Fruit fly (Drosophila melanogaster) whole organism: Measurements from ENCODE around the gene Spf30.
"Not testable (repeated sequence)": the region's sequence is repeated elsewhere in the genome, so short reads cannot be mapped to it uniquely, and the experiment has no call there.

Experiments
- CG8478 ChIP-seq: fragments of >200 bp; optimal IDR thresholded peaks from 2 replicates; lab custom pipeline; 2018; ENCODE audit warnings: inconsistent platforms
- Dll ChIP-seq: fragments of >200 bp; optimal IDR thresholded peaks from 2 replicates; lab custom pipeline; 2017
- EcR ChIP-seq, 2 experiments: fragments of >200 bp; optimal IDR thresholded peaks; 2 replicates each; lab custom pipeline; 2017; ENCODE audit warnings: missing biosample characterization in 2 of 2, missing genetic modification characterization in 2 of 2, missing genetic modification reagents in 2 of 2
- pan ChIP-seq: fragments of >200 bp; optimal IDR thresholded peaks from 2 replicates; lab custom pipeline; 2017
- psq ChIP-seq: fragments of >200 bp; optimal IDR thresholded peaks from 2 replicates; lab custom pipeline; 2017
- usp ChIP-seq: fragments of >200 bp; optimal IDR thresholded peaks from 2 replicates; lab custom pipeline; 2017; ENCODE audit warnings: missing biosample characterization, missing genetic modification characterization, mixed read lengths

The Spf30 gene

DNA sequence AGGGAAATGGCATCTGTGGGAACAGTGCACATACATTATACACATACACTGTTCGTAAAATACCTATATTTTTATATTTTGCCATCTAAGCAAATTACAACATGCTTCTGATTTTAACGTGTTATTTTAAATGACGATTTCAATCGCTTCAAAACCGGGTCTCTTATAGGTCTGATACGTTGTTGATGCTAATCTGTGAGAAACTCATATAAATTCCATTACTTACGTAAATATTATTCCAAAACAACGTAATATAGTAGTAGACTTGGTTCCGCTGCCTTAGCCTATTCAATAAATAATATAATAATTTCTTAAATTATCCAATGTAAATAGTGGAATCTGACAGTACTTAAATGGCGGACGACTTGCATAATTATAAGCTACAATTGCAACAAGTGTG is at the start of gene Spf30:
TSS of gene Spf30 (plus strand) at position 252 of the 400 bp plus-strand sequence.
- TF ChIP-seq CG8478 (lab: Kevin White, UChicago) (no peak), psq (no peak), pan (no peak), Dll (lab: Kevin White, UChicago) (no peak), usp (GFP tag; lab: Kevin White, UChicago) (no peak), EcR (GFP tag; optimal IDR thresholded peaks at IDR 0.05; lab: Kevin White, UChicago) (no peak)

DNA sequence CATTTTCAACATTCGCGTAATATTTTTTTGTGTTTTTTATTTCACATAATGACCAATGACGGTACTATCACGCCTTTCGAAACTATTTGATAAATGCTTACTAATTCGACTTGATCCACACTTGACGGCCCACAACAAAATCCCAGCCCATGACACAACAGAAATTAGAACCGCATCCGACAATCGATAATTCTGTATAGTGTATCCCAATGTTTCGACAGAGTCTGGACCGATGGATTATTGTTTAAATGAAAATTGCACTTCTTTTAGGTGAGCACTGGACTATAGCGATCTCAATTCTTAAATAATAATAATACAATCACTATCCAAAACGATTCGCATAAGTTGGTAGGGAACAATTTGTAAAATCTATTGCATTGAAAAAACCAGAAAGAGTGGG is 28.7 kb upstream of the Spf30 start:
- TF ChIP-seq Dll (lab: Kevin White, UChicago) (no peak), psq (no peak), EcR (GFP tag; optimal IDR thresholded peaks at IDR 0.05; lab: Kevin White, UChicago) (no peak), usp (GFP tag; lab: Kevin White, UChicago) (no peak), pan (no peak), CG8478 (lab: Kevin White, UChicago) (no peak)

DNA sequence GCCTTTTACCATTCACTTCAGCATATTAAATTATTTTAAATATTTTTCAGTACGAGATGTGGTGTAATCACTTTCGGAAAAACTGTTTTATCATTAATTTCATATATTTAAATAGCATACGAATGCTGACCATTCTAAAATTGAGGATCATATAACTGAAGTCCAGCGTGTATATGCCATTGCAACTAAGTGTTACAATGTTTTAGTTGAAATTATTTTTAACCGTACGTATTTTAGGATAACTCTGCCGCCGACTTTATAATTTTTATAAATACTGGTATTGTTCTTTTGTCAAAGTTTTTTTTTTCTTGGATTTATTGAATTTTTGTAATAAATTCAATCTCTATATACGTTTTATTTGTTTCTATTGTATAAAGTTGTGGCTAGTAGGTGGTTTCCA is 25.0 kb upstream of the Spf30 start:
- TF ChIP-seq pan: no peak
- no peak for TF ChIP-seq EcR (GFP tag; optimal IDR thresholded peaks at IDR 0.05; lab: Kevin White, UChicago)
- TF ChIP-seq usp (GFP tag; lab: Kevin White, UChicago): no peak
- no peak for TF ChIP-seq CG8478 (lab: Kevin White, UChicago)
- no peak for TF ChIP-seq psq
- no peak for TF ChIP-seq Dll (lab: Kevin White, UChicago)

DNA sequence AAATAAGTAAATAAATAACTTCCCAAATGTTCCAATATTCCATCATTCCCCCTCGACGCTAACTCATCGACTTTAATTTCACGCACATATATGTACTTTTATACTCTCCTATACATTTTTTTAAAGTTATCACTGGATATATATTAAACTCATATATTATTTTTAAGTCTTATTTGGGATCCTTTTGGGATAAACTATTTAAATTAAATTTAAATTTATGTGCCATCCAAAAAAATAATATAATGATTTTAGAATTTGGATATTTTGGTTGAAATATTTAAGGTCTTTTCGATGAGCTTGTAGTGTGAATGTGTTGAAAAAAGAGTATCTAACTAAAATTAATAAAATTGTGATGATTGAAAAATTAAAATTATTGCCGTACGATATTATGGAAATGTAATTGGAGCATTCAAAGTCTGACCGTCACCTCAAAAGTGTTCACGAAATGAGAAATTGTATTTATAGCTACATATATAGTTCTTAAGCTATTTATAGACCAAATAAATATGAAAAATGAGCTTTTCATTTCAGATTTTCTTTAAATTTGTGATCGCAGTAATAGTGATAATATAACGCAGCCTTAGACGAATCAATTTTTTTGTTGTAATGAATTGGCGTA is 11.5 kb downstream of the Spf30 start, which contains the start of gene CG40298:
TSS of gene CG40298 (plus strand) at position 569 of the 619 bp plus-strand sequence.
- no peak for TF ChIP-seq pan

DNA sequence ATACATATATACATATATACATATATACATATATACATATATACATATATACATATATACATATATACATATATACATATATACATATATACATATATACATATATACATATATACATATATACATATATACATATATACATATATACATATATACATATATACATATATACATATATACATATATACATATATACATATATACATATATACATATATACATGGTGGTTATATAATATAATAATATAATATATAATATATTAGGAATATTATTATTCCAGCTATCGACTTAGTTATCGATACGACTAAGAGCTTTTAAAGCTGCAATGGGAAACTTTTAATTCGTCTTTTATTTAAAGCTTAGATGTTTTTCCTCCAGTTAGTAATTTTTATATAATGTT is 22.8 kb downstream of the Spf30 start, which contains the start of gene CG17698:
TSS of gene CG17698 (plus strand) at position 301 of the 400 bp plus-strand sequence.
- not testable (repeated sequence) for TF ChIP-seq CG8478 (lab: Kevin White, UChicago); psq; EcR (GFP tag; optimal IDR thresholded peaks at IDR 0.05; lab: Kevin White, UChicago)

DNA sequence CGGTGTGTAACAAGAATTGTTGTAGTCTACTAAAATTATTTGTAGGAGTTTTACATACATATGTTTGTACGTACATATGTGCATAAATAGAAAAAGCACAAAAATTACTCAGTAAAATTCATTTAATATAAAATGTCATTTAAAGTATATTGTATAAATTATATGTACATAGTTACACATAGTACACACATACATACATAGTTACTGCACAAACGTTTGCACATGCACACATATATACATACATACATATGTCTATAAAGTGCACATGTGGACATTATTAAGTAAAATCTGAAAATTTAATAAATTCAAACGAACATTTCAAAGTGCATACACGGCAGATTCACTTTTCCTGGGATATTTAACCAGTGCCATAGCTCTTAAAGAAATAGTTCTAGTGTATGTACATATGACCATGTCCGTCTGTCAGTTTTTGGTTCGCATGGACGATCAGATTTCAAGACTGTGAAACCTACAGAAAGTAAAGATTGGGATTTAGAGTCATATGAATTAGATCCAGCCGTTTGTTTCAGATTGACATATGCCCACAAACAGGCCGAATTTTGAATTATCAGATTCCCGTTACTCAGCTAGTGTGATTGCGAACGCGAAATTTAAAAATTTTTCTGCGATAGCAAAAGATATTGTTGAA is 23.5 kb downstream of the Spf30 start:
- TF ChIP-seq psq: no peak
- TF ChIP-seq EcR (GFP tag; optimal IDR thresholded peaks at IDR 0.05; lab: Kevin White, UChicago): no peak
- no peak for TF ChIP-seq CG8478 (lab: Kevin White, UChicago)
- no peak for TF ChIP-seq pan
- no peak for TF ChIP-seq usp (GFP tag; lab: Kevin White, UChicago)
- no peak for TF ChIP-seq Dll (lab: Kevin White, UChicago)
